Fruit fly (Drosophila melanogaster) whole organism, pupa: ENCODE results near the gene chb.

ENCODE experiments used
- CG8159 ChIP-seq: fragments of 200-800 bp; sonication (Bioruptor generic); optimal IDR thresholded peaks from 3 replicates; lab custom pipeline; 2018; ENCODE audit warnings: missing biosample characterization, mild to moderate bottlenecking, missing genetic modification characterization, moderate library complexity
- CG8301 ChIP-seq: fragments of 200-800 bp; sonication (Bioruptor generic); optimal IDR thresholded peaks from 2 replicates; lab custom pipeline; 2018; ENCODE audit warnings: missing biosample characterization, mild to moderate bottlenecking, missing genetic modification characterization
- D1 ChIP-seq: fragments of 200-800 bp; sonication (Bioruptor generic); optimal IDR thresholded peaks from 2 replicates; lab custom pipeline; 2018; ENCODE audit warnings: missing biosample characterization, mild to moderate bottlenecking, missing genetic modification characterization, moderate library complexity
- Pif1B ChIP-seq: fragments of 200-800 bp; sonication (Bioruptor generic); optimal IDR thresholded peaks from 3 replicates; lab custom pipeline; 2016; ENCODE audit warnings: missing biosample characterization, missing genetic modification characterization
- fd96Ca ChIP-seq: fragments of 200-800 bp; sonication (Bioruptor generic); IDR thresholded peaks from 3 replicates; pipeline ENCODE4 v1.3.6; 2022; ENCODE audit warnings: missing biosample characterization, missing genetic modification characterization

DNA sequence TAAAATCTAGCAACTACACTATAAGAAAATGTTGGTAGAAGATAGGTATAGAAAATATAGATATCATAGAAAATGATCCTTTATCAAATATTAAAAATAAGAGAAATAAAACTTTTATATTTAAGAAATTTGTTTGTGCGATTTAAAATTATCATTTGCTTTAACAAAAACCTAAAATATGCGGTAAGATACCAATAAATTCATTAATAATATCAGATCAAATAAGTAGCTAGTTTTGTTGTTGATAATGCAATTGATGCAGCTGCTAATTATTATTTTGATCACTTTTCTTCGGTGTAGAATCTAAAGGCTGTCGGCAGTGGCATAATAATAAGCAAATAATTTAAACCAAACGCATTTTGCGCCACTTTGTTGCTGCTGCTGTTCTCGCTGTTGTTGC lies 51.6 kb downstream of the chb start:
- TF ChIP-seq CG8159 (tag; lab: Kevin White, UChicago): no peak
- TF ChIP-seq CG8301 (tag; lab: Kevin White, UChicago): peak; percentile 90
- no peak for TF ChIP-seq Pif1B (GFP tag; lab: Kevin White, UChicago)
- no peak for TF ChIP-seq D1 (tag; lab: Kevin White, UChicago)
- no peak for TF ChIP-seq fd96Ca (GFP tag; lab: Robert Waterston, UW)
